Fruit fly (Drosophila melanogaster): ENCODE measurements around the gene CG4783.

CG4783 gene

DNA sequence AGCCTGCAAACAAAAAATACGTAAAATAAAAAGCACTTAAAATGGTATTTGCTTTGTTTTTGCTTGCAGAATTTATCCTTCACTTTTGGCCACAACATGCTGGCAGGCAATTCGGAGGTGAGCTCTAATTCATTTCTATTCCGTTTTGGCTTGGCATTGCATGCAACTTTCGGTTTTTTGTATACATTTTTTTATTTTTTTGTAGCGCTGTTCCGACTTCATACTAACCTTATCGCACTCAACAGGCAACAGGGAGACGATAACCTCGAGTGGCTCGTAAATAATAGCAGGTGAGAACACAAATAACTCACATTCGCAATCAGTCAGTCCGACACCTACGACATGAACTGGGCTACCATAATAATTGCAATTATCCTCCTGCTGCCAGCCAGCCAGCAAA is at the start of gene CG4783:
Gene CG4783 (plus strand): TSS at position 301 of the 400 bp plus-strand sequence.
- TF ChIP-seq psq (optimal IDR thresholded peaks at IDR 0.05) (no peak), EcR (GFP tag; optimal IDR thresholded peaks at IDR 0.05) (no peak), pan (optimal IDR thresholded peaks at IDR 0.05) (no peak)

- TF ChIP-seq psq (optimal IDR thresholded peaks at IDR 0.05) = no peak
- TF ChIP-seq CG8478 (optimal IDR thresholded peaks at IDR 0.05) = no peak
- TF ChIP-seq Dll (optimal IDR thresholded peaks at IDR 0.05) = no peak
- TF ChIP-seq pan (optimal IDR thresholded peaks at IDR 0.05) = no peak
- TF ChIP-seq usp (GFP tag; optimal IDR thresholded peaks at IDR 0.05) = no peak
- no peak for TF ChIP-seq EcR (GFP tag; optimal IDR thresholded peaks at IDR 0.05)
Measured at dm6 chr3R:19901742-19902141, 46.5 kb upstream of the CG4783 start.

DNA sequence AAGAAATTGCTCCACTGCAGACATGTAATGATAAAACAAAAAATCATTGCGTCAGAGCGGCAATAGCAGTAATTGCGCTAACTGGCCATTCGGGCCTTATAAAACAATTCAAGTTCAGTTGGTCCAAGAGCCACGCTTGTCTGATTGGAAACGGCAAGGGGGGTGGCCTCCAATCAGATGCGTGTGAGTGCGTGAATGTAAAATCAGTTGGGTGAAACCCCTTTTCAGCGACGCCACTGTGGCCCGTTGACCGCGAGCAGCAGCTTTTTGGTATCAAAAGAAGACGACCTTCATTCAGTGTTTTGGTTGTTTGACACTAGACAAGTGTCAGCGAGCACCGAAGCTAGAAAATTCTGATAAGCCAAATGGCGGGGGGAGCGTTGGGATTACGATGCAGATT is 45.9 kb upstream of the CG4783 start:
- no peak for TF ChIP-seq Dll (optimal IDR thresholded peaks at IDR 0.05)

- TF ChIP-seq usp (GFP tag; optimal IDR thresholded peaks at IDR 0.05) (no peak), CG8478 (optimal IDR thresholded peaks at IDR 0.05) (no peak), pan (optimal IDR thresholded peaks at IDR 0.05) (no peak), Dll (optimal IDR thresholded peaks at IDR 0.05) (no peak), psq (optimal IDR thresholded peaks at IDR 0.05) (no peak), EcR (GFP tag; optimal IDR thresholded peaks at IDR 0.05) (no peak)
Measured at dm6 chr3R:19902926-19903739, 45.1 kb upstream of the CG4783 start, which contains the start of gene ClpX. TSS of gene ClpX (minus strand) at chr3R:19903689.

DNA sequence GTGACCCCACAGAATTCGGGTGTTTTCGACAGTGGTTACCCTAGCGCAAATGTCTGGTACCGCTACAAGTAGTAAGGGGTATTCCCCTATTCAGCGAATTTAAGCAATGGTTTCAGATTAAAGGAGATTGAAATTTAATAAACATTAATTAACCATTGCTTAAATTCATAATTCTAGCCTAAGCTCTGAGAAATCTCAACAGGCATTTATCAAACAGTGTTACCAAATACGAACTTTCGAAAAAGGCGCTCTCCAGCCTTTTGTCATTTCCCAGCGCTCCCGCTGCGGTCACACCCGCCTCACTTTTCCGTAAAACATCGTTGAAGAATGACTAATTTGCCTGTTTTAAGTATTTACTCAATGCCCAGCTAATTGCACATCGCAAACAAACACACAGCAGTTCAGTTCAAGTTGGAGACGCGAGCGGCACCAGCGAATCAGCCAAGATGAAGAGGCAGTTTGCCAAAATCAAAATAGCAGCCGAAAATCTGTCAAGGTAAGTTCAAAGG is 43.3 kb upstream of the CG4783 start, which contains the start of the genes Surf6 and RhoGAP92B:
Gene Surf6 (minus strand): TSS at position 4 of the 509 bp plus-strand sequence.
Gene RhoGAP92B (plus strand): TSS at position 300 of the 509 bp plus-strand sequence.
- no peak for TF ChIP-seq Dll (optimal IDR thresholded peaks at IDR 0.05)

dm6 chr3R:19905932-19906439 is 42.3 kb upstream of the CG4783 start:
- no peak for TF ChIP-seq Dll (optimal IDR thresholded peaks at IDR 0.05)
- no peak for TF ChIP-seq psq (optimal IDR thresholded peaks at IDR 0.05)
- TF ChIP-seq EcR (GFP tag; optimal IDR thresholded peaks at IDR 0.05) = no peak
- TF ChIP-seq usp (GFP tag; optimal IDR thresholded peaks at IDR 0.05) = no peak
- TF ChIP-seq CG8478 (optimal IDR thresholded peaks at IDR 0.05) = no peak
- no peak for TF ChIP-seq pan (optimal IDR thresholded peaks at IDR 0.05)

DNA sequence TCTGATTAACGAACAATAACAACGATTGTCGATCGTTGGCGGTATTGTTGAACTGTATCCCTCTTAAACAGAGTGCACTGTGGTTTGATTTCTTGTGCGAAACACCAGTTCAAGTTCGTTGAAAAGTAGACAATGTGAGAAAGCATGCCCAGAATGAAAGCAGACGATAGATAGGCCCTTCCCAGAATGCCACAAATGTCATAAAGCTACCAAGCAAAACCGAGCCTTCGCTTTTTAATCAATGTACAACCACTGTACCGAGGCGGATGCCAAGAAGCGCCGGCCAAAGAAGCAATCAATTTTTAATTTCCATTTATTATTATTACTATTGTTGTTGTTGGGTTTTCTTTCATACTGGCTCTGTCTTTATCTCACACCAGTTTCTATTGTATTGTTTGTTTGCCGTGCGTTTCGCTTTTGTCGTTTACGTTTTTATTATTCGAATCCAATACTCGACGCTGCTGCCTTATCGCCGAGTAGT is 39.3 kb upstream of the CG4783 start:
- no peak for TF ChIP-seq usp (GFP tag; optimal IDR thresholded peaks at IDR 0.05)
- no peak for TF ChIP-seq pan (optimal IDR thresholded peaks at IDR 0.05)
- no peak for TF ChIP-seq Dll (optimal IDR thresholded peaks at IDR 0.05)
- no peak for TF ChIP-seq psq (optimal IDR thresholded peaks at IDR 0.05)
- no peak for TF ChIP-seq CG8478 (optimal IDR thresholded peaks at IDR 0.05)
- no peak for TF ChIP-seq EcR (GFP tag; optimal IDR thresholded peaks at IDR 0.05)

- TF ChIP-seq pan (optimal IDR thresholded peaks at IDR 0.05) (no peak), usp (GFP tag; optimal IDR thresholded peaks at IDR 0.05) (no peak), CG8478 (optimal IDR thresholded peaks at IDR 0.05) (no peak), EcR (GFP tag; optimal IDR thresholded peaks at IDR 0.05) (no peak), psq (optimal IDR thresholded peaks at IDR 0.05) (no peak), Dll (optimal IDR thresholded peaks at IDR 0.05) (no peak)
Measured at dm6 chr3R:19909541-19910182, 38.6 kb upstream of the CG4783 start.

DNA sequence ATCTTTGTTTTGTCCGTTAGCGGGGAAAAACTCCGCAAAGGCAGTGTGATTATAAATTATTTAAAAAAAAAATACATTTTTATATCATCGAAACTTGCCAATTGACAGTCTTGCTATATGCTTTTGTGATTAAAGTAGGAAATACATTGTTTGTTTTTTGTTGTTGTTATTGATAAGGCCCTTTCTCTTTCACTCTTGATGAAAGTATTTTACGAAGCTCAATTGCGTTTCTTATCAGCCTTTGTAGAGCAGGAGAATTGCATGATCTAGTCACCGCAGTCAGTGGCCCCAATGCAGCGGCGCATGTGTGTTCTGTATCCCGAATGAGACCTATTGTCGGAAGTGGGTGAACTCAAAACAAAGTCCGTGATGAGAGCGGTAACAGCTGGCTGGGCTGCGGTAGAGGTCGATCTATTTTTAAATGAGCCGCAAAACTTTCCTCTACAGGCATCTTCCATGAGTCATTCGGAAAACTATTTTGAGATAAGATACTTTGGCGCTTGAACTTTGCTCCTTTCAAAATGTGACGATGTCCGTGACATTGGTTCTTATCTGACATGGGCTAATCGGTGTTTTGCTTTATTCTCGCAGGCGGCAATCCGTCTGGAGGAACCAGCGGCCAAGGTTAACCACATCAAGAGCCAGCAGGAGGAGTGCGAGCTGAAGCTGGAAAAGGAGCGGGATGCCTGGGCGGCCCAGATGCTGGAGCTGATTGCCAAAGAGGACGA is 37.8 kb upstream of the CG4783 start:
- TF ChIP-seq Dll (optimal IDR thresholded peaks at IDR 0.05) (no peak), usp (GFP tag; optimal IDR thresholded peaks at IDR 0.05) (no peak), CG8478 (optimal IDR thresholded peaks at IDR 0.05) (no peak), psq (optimal IDR thresholded peaks at IDR 0.05) (no peak), pan (optimal IDR thresholded peaks at IDR 0.05) (no peak), EcR (GFP tag; optimal IDR thresholded peaks at IDR 0.05) (no peak)

- TF ChIP-seq pan (optimal IDR thresholded peaks at IDR 0.05) = no peak
Measured at dm6 chr3R:19911030-19911429, 37.2 kb upstream of the CG4783 start.

DNA sequence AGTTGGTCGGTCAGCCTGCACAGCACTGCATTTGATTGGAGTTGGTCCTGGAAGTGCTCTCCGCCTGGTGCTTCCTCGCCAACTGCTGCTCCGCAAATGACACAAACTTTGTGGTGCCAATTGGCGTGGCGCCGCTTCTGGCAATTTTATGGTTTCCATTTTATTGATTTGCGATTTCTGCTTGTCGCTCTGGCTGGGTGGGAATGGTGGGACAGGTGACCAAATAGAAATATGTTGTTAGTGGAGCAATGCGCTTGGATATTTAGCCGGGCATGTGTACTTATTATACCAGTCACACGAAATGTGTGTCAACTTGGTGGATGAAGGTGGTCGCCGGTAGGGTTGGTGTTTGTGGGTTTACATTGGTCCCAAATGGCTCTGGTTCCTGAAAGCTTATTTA is 32.9 kb upstream of the CG4783 start, which contains the start of the genes Xport-A and Xport-B:
Gene Xport-A (minus strand): TSS at position 101 of the 400 bp plus-strand sequence.
Gene Xport-B (minus strand): TSS at position 101 of the 400 bp plus-strand sequence.
- TF ChIP-seq CG8478 (optimal IDR thresholded peaks at IDR 0.05) (no peak), EcR (GFP tag; optimal IDR thresholded peaks at IDR 0.05) (no peak), pan (optimal IDR thresholded peaks at IDR 0.05) (no peak), usp (GFP tag; optimal IDR thresholded peaks at IDR 0.05) (no peak), Dll (optimal IDR thresholded peaks at IDR 0.05) (no peak), psq (optimal IDR thresholded peaks at IDR 0.05) (no peak)

- TF ChIP-seq usp (GFP tag; optimal IDR thresholded peaks at IDR 0.05) (no peak), psq (optimal IDR thresholded peaks at IDR 0.05) (no peak), EcR (GFP tag; optimal IDR thresholded peaks at IDR 0.05) (no peak), pan (optimal IDR thresholded peaks at IDR 0.05) (no peak)
Measured at dm6 chr3R:19917739-19918138, 30.5 kb upstream of the CG4783 start, which contains the start of gene CG4465. TSS of gene CG4465 (minus strand) at chr3R:19917839.
